Fruit fly (Drosophila melanogaster) whole organism, pupa: ENCODE results near the gene CG5116.
A peak's percentile ranks its signal among the peaks of the same experiment; 100 is the strongest.

Experiments
- CG10348 ChIP-seq: fragments of 200-800 bp; sonication (Bioruptor generic); IDR thresholded peaks from 2 replicates; pipeline ENCODE4 v1.3.6; 2022; ENCODE audit warnings: missing biosample characterization, missing genetic modification characterization
- CG12605 ChIP-seq: fragments of 200-800 bp; sonication (Bioruptor generic); IDR thresholded peaks from 2 replicates; pipeline ENCODE4 v1.3.6; 2022; ENCODE audit warnings: missing biosample characterization, missing genetic modification characterization
- CG13204 ChIP-seq: fragments of 200-800 bp; sonication (Bioruptor generic); optimal IDR thresholded peaks from 2 replicates; lab custom pipeline; 2018; ENCODE audit warnings: missing biosample characterization, mild to moderate bottlenecking, missing genetic modification characterization, moderate library complexity
- CG14655 ChIP-seq: fragments of 200-800 bp; sonication (Bioruptor generic); optimal IDR thresholded peaks from 3 replicates; lab custom pipeline; 2017; ENCODE audit warnings: mild to moderate bottlenecking, missing biosample characterization, missing genetic modification reagents, missing genetic modification characterization
- CG15710 ChIP-seq: fragments of 200-800 bp; sonication (Bioruptor generic); optimal IDR thresholded peaks from 2 replicates; lab custom pipeline; 2018; ENCODE audit warnings: missing biosample characterization, mild to moderate bottlenecking, missing genetic modification characterization, moderate library complexity
- CG17806 ChIP-seq: fragments of 200-800 bp; sonication (Bioruptor generic); optimal IDR thresholded peaks from 2 replicates; lab custom pipeline; 2018; ENCODE audit warnings: missing biosample characterization, mild to moderate bottlenecking, missing genetic modification characterization, moderate library complexity
- CG32121 ChIP-seq: fragments of 200-800 bp; sonication (Bioruptor generic); IDR thresholded peaks from 2 replicates; pipeline ENCODE4 v1.3.6; 2022; ENCODE audit warnings: missing biosample characterization, missing genetic modification characterization
- CG34367 ChIP-seq: fragments of 200-800 bp; sonication (Bioruptor generic); optimal IDR thresholded peaks from 2 replicates; lab custom pipeline; 2018; ENCODE audit warnings: missing biosample characterization, mild to moderate bottlenecking, missing genetic modification characterization
- CG4496 ChIP-seq: fragments of 200-800 bp; sonication (Bioruptor generic); IDR thresholded peaks from 3 replicates; pipeline ENCODE4 v1.3.6; 2022; ENCODE audit warnings: missing biosample characterization, missing genetic modification characterization
- CG8159 ChIP-seq: fragments of 200-800 bp; sonication (Bioruptor generic); optimal IDR thresholded peaks from 3 replicates; lab custom pipeline; 2018; ENCODE audit warnings: missing biosample characterization, mild to moderate bottlenecking, missing genetic modification characterization, moderate library complexity
- CG8301 ChIP-seq: fragments of 200-800 bp; sonication (Bioruptor generic); optimal IDR thresholded peaks from 2 replicates; lab custom pipeline; 2018; ENCODE audit warnings: missing biosample characterization, mild to moderate bottlenecking, missing genetic modification characterization
- CG9948 ChIP-seq: fragments of 200-800 bp; sonication (Bioruptor generic); optimal IDR thresholded peaks from 2 replicates; lab custom pipeline; 2018; ENCODE audit warnings: missing biosample characterization, mild to moderate bottlenecking, missing genetic modification characterization, moderate library complexity
- D1 ChIP-seq: fragments of 200-800 bp; sonication (Bioruptor generic); optimal IDR thresholded peaks from 2 replicates; lab custom pipeline; 2018; ENCODE audit warnings: missing biosample characterization, mild to moderate bottlenecking, missing genetic modification characterization, moderate library complexity
- EcR ChIP-seq: fragments of 200-800 bp; sonication (Bioruptor generic); optimal IDR thresholded peaks from 3 replicates; lab custom pipeline; 2019; ENCODE audit warnings: missing biosample characterization, missing genetic modification characterization, mild to moderate bottlenecking, moderate library complexity, missing genetic modification reagents
- Ets98B ChIP-seq: fragments of 200-800 bp; sonication (Bioruptor generic); IDR thresholded peaks from 2 replicates; pipeline ENCODE4 v1.3.6; 2022; ENCODE audit warnings: missing biosample characterization, missing genetic modification characterization
- Pif1A ChIP-seq: fragments of 200-800 bp; sonication (Bioruptor generic); optimal IDR thresholded peaks from 3 replicates; lab custom pipeline; 2016; ENCODE audit warnings: missing biosample characterization, missing genetic modification characterization
- Pif1B ChIP-seq: fragments of 200-800 bp; sonication (Bioruptor generic); optimal IDR thresholded peaks from 3 replicates; lab custom pipeline; 2016; ENCODE audit warnings: missing biosample characterization, missing genetic modification characterization
- Snoo ChIP-seq: fragments of 200-800 bp; sonication (Bioruptor generic); optimal IDR thresholded peaks from 3 replicates; lab custom pipeline; 2017; ENCODE audit warnings: missing biosample characterization, mild to moderate bottlenecking, missing genetic modification characterization, inconsistent platforms
- fd96Ca ChIP-seq: fragments of 200-800 bp; sonication (Bioruptor generic); IDR thresholded peaks from 3 replicates; pipeline ENCODE4 v1.3.6; 2022; ENCODE audit warnings: missing biosample characterization, missing genetic modification characterization
- gl ChIP-seq: fragments of 200-800 bp; sonication (Bioruptor generic); optimal IDR thresholded peaks from 2 replicates; lab custom pipeline; 2018; ENCODE audit warnings: missing biosample characterization, mild to moderate bottlenecking, missing genetic modification characterization
- rn ChIP-seq: fragments of 200-800 bp; sonication (Bioruptor generic); IDR thresholded peaks from 2 replicates; pipeline ENCODE4 v1.3.6; 2022; ENCODE audit warnings: missing biosample characterization, missing genetic modification characterization

Gene CG5116

DNA sequence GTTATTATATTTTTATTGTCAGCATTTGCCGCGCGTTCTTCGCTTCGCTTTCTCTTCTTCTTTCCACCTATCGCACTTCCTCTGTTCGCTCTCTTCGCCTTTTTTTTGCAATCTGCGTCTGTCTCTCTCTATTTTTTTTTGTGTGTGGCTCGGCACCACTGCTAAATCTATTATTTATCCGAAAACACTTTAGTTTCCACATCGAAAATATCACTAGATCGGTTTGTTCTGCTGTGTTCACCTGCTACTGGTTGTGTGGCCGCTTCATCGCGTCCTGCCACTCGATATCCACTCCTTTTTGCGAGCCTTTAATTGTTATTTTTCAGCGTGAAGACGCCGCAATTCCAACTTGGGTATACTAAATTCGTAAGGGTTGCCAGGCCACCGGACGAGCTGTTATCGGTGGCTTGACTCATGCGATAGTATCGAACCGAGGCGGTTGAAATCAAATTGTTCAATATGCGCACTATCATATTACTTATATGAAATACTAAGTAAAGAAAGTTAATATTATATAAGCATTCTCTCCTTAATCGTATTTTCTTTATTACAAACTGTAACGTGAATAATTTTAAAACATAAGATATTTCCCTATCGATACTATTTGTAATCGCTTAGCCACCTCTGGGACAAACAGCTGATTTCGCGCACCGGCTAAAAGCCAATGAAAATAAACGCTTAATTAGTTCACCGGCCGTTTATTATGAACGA lies at the start of gene CG5116, which contains the start of the genes XNP and CG42488:
Gene CG5116, plus strand, starts transcription at position 636 of the 711 bp plus-strand sequence.
Gene XNP, minus strand, starts transcription at position 372 of the 711 bp plus-strand sequence.
Gene CG42488, plus strand, starts transcription at position 636 of the 711 bp plus-strand sequence.
- peak; percentile 71 for TF ChIP-seq CG15710
- TF ChIP-seq Snoo (tag; lab: Kevin White, UChicago), result peak; percentile 37
- peak; percentile 77 for TF ChIP-seq CG4496 (GFP tag; lab: Robert Waterston, UW)
- peak; percentile 44 for TF ChIP-seq CG32121 (GFP tag; lab: Robert Waterston, UW)
- peak; percentile 63 for TF ChIP-seq CG8159 (tag; lab: Kevin White, UChicago)
- TF ChIP-seq EcR (GFP tag; lab: Kevin White, UChicago), result peak; percentile 32
- 0 out of 3 replicates have a peak, but pooled peaks have one; percentile 58 for TF ChIP-seq fd96Ca
- TF ChIP-seq CG8301, result peak; percentile 76
- TF ChIP-seq D1, result no peak
- TF ChIP-seq rn (GFP tag; lab: Robert Waterston, UW), result peak; percentile 36; the same call in 1 of the 2 replicates
- TF ChIP-seq CG14655 (GFP tag; lab: Kevin White, UChicago), result no peak
- no peak for TF ChIP-seq Pif1A (GFP tag; lab: Kevin White, UChicago)
- peak; percentile 78 for TF ChIP-seq CG34367
- TF ChIP-seq Ets98B (GFP tag; lab: Robert Waterston, UW), result peak; percentile 70
- TF ChIP-seq Pif1B (GFP tag; lab: Kevin White, UChicago), result peak; percentile 78
- TF ChIP-seq CG12605 (GFP tag; lab: Robert Waterston, UW), result peak; percentile 92
- peak; percentile 92 for TF ChIP-seq gl
- TF ChIP-seq CG13204 (GFP tag; lab: Kevin White, UChicago), result peak; percentile 90
- peak; percentile 58 for TF ChIP-seq CG17806 (tag; lab: Kevin White, UChicago)
- TF ChIP-seq CG9948 (tag; lab: Kevin White, UChicago), result peak; percentile 51
- no peak for TF ChIP-seq CG10348 (GFP tag; lab: Robert Waterston, UW)
- TF ChIP-seq, all 21 proteins: peak for 17

DNA sequence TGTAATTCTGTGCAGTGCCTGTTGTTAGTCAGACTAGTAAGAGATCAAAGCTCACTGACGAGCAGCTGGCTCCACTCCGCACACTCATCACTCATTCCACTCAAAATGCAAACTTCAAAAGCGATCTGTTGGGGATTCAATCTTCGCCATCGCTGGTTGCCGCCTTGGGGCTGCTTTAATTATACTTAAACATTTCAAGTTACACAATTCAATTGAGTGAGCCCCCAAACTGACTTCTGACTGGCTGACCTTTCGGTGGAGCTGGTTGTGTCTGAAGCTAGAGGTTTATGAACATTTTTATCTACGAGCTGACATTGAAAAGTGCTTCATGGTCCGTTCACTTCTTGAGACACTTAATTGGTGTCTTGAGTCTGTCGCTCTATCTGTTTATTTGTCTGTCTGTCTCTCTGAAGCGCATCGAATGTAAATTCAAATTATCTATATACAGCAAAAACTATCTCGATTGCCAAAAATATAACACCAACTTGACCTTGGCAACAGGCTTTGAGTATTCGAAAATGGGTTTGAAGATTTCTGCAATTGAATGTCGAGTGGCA lies 45.6 kb upstream of the CG5116 start:
- TF ChIP-seq CG32121 (GFP tag; lab: Robert Waterston, UW) (no peak), D1 (no peak), fd96Ca (no peak), CG8301 (no peak), CG15710 (no peak)

DNA sequence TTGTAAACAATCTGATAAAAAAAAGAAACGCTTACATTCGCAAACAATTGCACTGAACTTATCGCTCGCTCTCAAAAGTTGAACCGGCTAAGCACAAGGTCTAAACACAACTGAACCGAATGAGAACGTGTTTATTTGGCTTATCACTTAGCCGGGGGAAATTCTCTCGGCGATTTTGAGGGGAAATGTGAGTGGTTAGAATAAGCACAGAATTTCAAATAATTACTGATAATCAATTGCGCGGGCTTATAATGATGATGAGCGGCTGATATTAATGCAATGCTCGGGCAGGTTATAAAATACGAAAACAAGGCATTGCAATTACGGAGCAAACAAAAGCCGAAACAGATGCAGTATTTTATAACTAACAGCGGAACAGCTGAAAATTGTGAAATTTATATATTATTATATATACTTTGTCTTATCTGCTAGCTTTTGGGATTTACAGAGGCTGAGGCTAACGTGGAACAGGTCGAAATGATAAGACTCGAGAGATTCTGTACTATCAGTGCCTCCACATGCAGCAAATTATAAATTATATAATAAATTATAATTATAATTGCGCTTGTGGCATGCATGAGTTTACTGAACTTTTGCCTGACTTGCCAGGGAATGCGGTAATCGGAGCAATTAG lies 44.4 kb upstream of the CG5116 start:
- TF ChIP-seq CG13204 (GFP tag; lab: Kevin White, UChicago) (no peak), CG14655 (GFP tag; lab: Kevin White, UChicago) (no peak), Ets98B (GFP tag; lab: Robert Waterston, UW) (no peak), CG8301 (no peak), Pif1B (GFP tag; lab: Kevin White, UChicago) (no peak)

DNA sequence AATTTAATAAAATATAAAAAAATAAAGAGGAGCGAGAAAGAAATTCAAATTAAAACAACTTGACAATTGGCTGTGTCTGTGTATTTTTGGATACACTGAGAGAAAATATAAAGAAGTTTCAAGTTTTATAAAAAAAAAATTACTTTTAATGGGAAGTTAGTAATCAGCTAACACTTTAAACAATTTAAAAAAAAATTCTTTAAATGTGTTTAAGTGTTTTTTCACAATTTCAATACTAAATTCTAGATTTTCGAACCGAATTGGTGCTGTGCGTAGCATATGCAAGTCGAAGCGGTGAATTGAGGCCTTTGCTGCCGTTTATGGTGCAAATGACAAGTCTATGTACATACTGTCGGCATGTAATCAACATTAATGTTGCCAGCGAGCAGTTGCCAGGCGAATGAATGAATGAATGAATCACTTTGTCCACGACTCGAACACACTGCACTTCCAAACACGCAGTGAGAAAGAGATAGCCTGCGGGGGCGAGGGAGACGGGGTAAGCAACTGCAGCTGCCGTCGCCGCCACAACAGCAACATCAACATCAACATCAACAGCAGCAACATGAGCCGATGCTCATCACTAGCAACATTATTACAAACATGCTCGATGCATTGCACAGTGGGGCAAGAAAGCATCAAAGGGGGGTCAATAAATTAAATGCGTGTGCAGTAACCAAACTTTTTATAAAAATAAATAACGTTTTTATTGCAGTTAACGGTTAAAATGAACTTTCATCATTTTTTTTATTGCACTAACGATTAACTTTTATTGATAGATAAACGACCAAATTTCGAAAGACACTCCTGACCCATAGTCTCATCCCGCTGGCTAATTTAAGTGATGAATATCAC lies 37.1 kb upstream of the CG5116 start:
- peak; percentile 93 for TF ChIP-seq Pif1A (GFP tag; lab: Kevin White, UChicago)
- TF ChIP-seq D1, result peak; percentile 83
- peak; percentile 69 for TF ChIP-seq CG10348 (GFP tag; lab: Robert Waterston, UW)
- TF ChIP-seq EcR (GFP tag; lab: Kevin White, UChicago), result no peak
- peak; percentile 90 for TF ChIP-seq CG17806 (tag; lab: Kevin White, UChicago)
- peak; percentile 78; the same call in 1 of the 2 replicates for TF ChIP-seq CG12605 (GFP tag; lab: Robert Waterston, UW)
- TF ChIP-seq Pif1B (GFP tag; lab: Kevin White, UChicago), result peak; percentile 89
- peak; percentile 83 for TF ChIP-seq Ets98B (GFP tag; lab: Robert Waterston, UW)
- peak; percentile 88 for TF ChIP-seq CG34367
- peak; percentile 88 for TF ChIP-seq CG15710
- TF ChIP-seq gl, result peak; percentile 71
- TF ChIP-seq CG13204 (GFP tag; lab: Kevin White, UChicago), result peak; percentile 88
- peak; percentile 88 for TF ChIP-seq fd96Ca
- peak; percentile 66 for TF ChIP-seq Snoo (tag; lab: Kevin White, UChicago)
- peak; percentile 90 for TF ChIP-seq CG8301
- peak; percentile 94 for TF ChIP-seq CG4496 (GFP tag; lab: Robert Waterston, UW)
- TF ChIP-seq rn (GFP tag; lab: Robert Waterston, UW), result peak; percentile 66
- TF ChIP-seq CG32121 (GFP tag; lab: Robert Waterston, UW), result peak; percentile 87
- peak; percentile 92 for TF ChIP-seq CG8159 (tag; lab: Kevin White, UChicago)
- peak; percentile 91 for TF ChIP-seq CG14655 (GFP tag; lab: Kevin White, UChicago)
- TF ChIP-seq CG9948 (tag; lab: Kevin White, UChicago), result peak; percentile 93
